Fruit fly (Drosophila melanogaster) whole organism, pupa: Measurements from ENCODE around the gene phr6-4.

ENCODE experiments used
- CG10348 ChIP-seq: fragments of 200-800 bp; sonication (Bioruptor generic); IDR thresholded peaks from 2 replicates; pipeline ENCODE4 v1.3.6; 2022; ENCODE audit warnings: missing biosample characterization, missing genetic modification characterization
- CG12605 ChIP-seq: fragments of 200-800 bp; sonication (Bioruptor generic); IDR thresholded peaks from 2 replicates; pipeline ENCODE4 v1.3.6; 2022; ENCODE audit warnings: missing biosample characterization, missing genetic modification characterization
- CG13204 ChIP-seq: fragments of 200-800 bp; sonication (Bioruptor generic); optimal IDR thresholded peaks from 2 replicates; lab custom pipeline; 2018; ENCODE audit warnings: missing biosample characterization, mild to moderate bottlenecking, missing genetic modification characterization, moderate library complexity
- CG14655 ChIP-seq: fragments of 200-800 bp; sonication (Bioruptor generic); optimal IDR thresholded peaks from 3 replicates; lab custom pipeline; 2017; ENCODE audit warnings: mild to moderate bottlenecking, missing biosample characterization, missing genetic modification reagents, missing genetic modification characterization
- CG15710 ChIP-seq: fragments of 200-800 bp; sonication (Bioruptor generic); optimal IDR thresholded peaks from 2 replicates; lab custom pipeline; 2018; ENCODE audit warnings: missing biosample characterization, mild to moderate bottlenecking, missing genetic modification characterization, moderate library complexity
- CG17806 ChIP-seq: fragments of 200-800 bp; sonication (Bioruptor generic); optimal IDR thresholded peaks from 2 replicates; lab custom pipeline; 2018; ENCODE audit warnings: missing biosample characterization, mild to moderate bottlenecking, missing genetic modification characterization, moderate library complexity
- CG32121 ChIP-seq: fragments of 200-800 bp; sonication (Bioruptor generic); IDR thresholded peaks from 2 replicates; pipeline ENCODE4 v1.3.6; 2022; ENCODE audit warnings: missing biosample characterization, missing genetic modification characterization
- CG34367 ChIP-seq: fragments of 200-800 bp; sonication (Bioruptor generic); optimal IDR thresholded peaks from 2 replicates; lab custom pipeline; 2018; ENCODE audit warnings: missing biosample characterization, mild to moderate bottlenecking, missing genetic modification characterization
- CG4496 ChIP-seq: fragments of 200-800 bp; sonication (Bioruptor generic); IDR thresholded peaks from 3 replicates; pipeline ENCODE4 v1.3.6; 2022; ENCODE audit warnings: missing biosample characterization, missing genetic modification characterization
- CG8159 ChIP-seq: fragments of 200-800 bp; sonication (Bioruptor generic); optimal IDR thresholded peaks from 3 replicates; lab custom pipeline; 2018; ENCODE audit warnings: missing biosample characterization, mild to moderate bottlenecking, missing genetic modification characterization, moderate library complexity
- CG8301 ChIP-seq: fragments of 200-800 bp; sonication (Bioruptor generic); optimal IDR thresholded peaks from 2 replicates; lab custom pipeline; 2018; ENCODE audit warnings: missing biosample characterization, mild to moderate bottlenecking, missing genetic modification characterization
- CG9948 ChIP-seq: fragments of 200-800 bp; sonication (Bioruptor generic); optimal IDR thresholded peaks from 2 replicates; lab custom pipeline; 2018; ENCODE audit warnings: missing biosample characterization, mild to moderate bottlenecking, missing genetic modification characterization, moderate library complexity
- D1 ChIP-seq: fragments of 200-800 bp; sonication (Bioruptor generic); optimal IDR thresholded peaks from 2 replicates; lab custom pipeline; 2018; ENCODE audit warnings: missing biosample characterization, mild to moderate bottlenecking, missing genetic modification characterization, moderate library complexity
- EcR ChIP-seq: fragments of 200-800 bp; sonication (Bioruptor generic); optimal IDR thresholded peaks from 3 replicates; lab custom pipeline; 2019; ENCODE audit warnings: missing biosample characterization, missing genetic modification characterization, mild to moderate bottlenecking, moderate library complexity, missing genetic modification reagents
- Ets98B ChIP-seq: fragments of 200-800 bp; sonication (Bioruptor generic); IDR thresholded peaks from 2 replicates; pipeline ENCODE4 v1.3.6; 2022; ENCODE audit warnings: missing biosample characterization, missing genetic modification characterization
- Pif1A ChIP-seq: fragments of 200-800 bp; sonication (Bioruptor generic); optimal IDR thresholded peaks from 3 replicates; lab custom pipeline; 2016; ENCODE audit warnings: missing biosample characterization, missing genetic modification characterization
- Pif1B ChIP-seq: fragments of 200-800 bp; sonication (Bioruptor generic); optimal IDR thresholded peaks from 3 replicates; lab custom pipeline; 2016; ENCODE audit warnings: missing biosample characterization, missing genetic modification characterization
- Snoo ChIP-seq: fragments of 200-800 bp; sonication (Bioruptor generic); optimal IDR thresholded peaks from 3 replicates; lab custom pipeline; 2017; ENCODE audit warnings: missing biosample characterization, mild to moderate bottlenecking, missing genetic modification characterization, inconsistent platforms
- fd96Ca ChIP-seq: fragments of 200-800 bp; sonication (Bioruptor generic); IDR thresholded peaks from 3 replicates; pipeline ENCODE4 v1.3.6; 2022; ENCODE audit warnings: missing biosample characterization, missing genetic modification characterization
- gl ChIP-seq: fragments of 200-800 bp; sonication (Bioruptor generic); optimal IDR thresholded peaks from 2 replicates; lab custom pipeline; 2018; ENCODE audit warnings: missing biosample characterization, mild to moderate bottlenecking, missing genetic modification characterization
- rn ChIP-seq: fragments of 200-800 bp; sonication (Bioruptor generic); IDR thresholded peaks from 2 replicates; pipeline ENCODE4 v1.3.6; 2022; ENCODE audit warnings: missing biosample characterization, missing genetic modification characterization

phr6-4 gene

DNA sequence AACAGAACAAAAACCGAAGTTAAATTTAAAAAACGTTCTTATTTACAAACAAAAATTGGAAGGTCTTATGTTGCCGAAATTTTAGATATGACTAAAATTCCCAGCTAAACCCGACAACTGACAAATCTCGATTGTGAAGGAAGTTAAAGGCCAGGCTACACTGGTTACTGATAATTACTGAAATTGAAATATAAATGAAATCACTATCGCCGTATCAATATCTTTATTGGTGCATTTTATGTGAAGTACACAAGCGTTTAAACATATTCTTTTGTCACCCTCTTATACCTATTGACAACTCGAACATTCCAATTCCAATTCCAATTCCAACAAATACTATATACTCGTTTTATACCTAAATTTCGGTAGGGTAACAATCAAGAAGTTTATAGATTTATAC lies 2.4 kb downstream of the phr6-4 start, which contains the start of gene CG17470:
CG17470 (minus strand) TSS at position 101 of the 400 bp plus-strand sequence.
- no peak for TF ChIP-seq CG15710 (tag; lab: Kevin White, UChicago)
- no peak for TF ChIP-seq CG10348
- TF ChIP-seq CG14655 (GFP tag; lab: Kevin White, UChicago): no peak
- no peak for TF ChIP-seq CG8159 (tag; lab: Kevin White, UChicago)
- TF ChIP-seq Ets98B (GFP tag; lab: Robert Waterston, UW): no peak
- no peak for TF ChIP-seq CG32121 (GFP tag; lab: Robert Waterston, UW)
- TF ChIP-seq CG34367 (tag; lab: Kevin White, UChicago): no peak
- no peak for TF ChIP-seq gl
- TF ChIP-seq CG13204: no peak
- no peak for TF ChIP-seq Snoo (tag; lab: Kevin White, UChicago)
- no peak for TF ChIP-seq D1 (tag; lab: Kevin White, UChicago)
- TF ChIP-seq CG17806: no peak
- TF ChIP-seq, all 21 proteins: peak for 0

DNA sequence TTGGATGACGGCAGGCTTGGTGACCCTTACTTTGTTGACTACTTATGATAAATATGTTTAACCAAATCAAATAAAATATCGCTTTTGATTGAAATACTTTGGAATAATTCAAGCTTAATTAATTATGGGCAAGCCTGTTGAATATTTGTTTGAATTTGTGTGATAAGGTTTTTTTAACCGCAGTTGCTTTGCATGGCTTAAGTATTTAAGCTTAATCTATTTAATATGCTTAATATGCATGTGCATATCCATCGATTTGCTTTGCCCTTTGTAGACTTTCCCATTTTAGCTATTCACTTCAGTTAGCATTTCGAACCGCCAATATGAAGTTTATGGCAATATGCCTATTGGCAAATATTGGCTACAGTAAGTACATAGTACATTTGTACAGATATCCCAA lies 5.0 kb downstream of the phr6-4 start, which contains the start of gene Sfp38D:
Sfp38D (plus strand) TSS at position 301 of the 400 bp plus-strand sequence.
- TF ChIP-seq EcR (no peak), CG8159 (tag; lab: Kevin White, UChicago) (no peak), gl (no peak), rn (GFP tag; lab: Robert Waterston, UW) (no peak), fd96Ca (no peak), Ets98B (GFP tag; lab: Robert Waterston, UW) (no peak), CG34367 (tag; lab: Kevin White, UChicago) (no peak), D1 (tag; lab: Kevin White, UChicago) (no peak), CG15710 (tag; lab: Kevin White, UChicago) (no peak), CG9948 (tag; lab: Kevin White, UChicago) (no peak)

DNA sequence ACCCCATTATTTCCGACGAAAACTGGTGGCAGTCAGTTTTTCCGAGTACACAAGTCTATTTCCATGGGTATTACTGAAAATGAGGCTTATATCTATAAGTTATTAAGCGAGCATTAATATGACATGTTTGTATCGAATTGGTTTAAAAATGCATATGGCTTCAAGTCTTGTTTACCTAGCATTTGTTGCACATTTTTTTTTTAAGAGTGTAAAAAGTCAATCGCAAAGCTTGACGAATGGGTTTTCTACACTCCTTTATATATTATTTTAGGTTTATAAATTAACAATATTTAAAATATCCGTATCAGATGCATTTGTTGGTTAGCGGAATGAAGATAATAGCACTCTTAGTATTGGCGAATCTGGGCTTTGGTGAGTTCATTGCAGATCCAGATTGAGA lies 5.8 kb downstream of the phr6-4 start, which contains the start of gene CG31680:
CG31680 (plus strand) TSS at position 301 of the 400 bp plus-strand sequence.
- TF ChIP-seq rn (GFP tag; lab: Robert Waterston, UW): no peak
- no peak for TF ChIP-seq CG10348
- TF ChIP-seq CG9948 (tag; lab: Kevin White, UChicago): no peak
- TF ChIP-seq CG12605 (GFP tag; lab: Robert Waterston, UW): no peak
- TF ChIP-seq CG15710 (tag; lab: Kevin White, UChicago): no peak
- no peak for TF ChIP-seq Snoo (tag; lab: Kevin White, UChicago)
- no peak for TF ChIP-seq CG4496 (GFP tag; lab: Robert Waterston, UW)
- no peak for TF ChIP-seq fd96Ca
- TF ChIP-seq CG14655 (GFP tag; lab: Kevin White, UChicago): no peak
- no peak for TF ChIP-seq CG17806
- no peak for TF ChIP-seq CG32121 (GFP tag; lab: Robert Waterston, UW)
- TF ChIP-seq CG8301 (tag; lab: Kevin White, UChicago): no peak
- no peak for TF ChIP-seq Ets98B (GFP tag; lab: Robert Waterston, UW)
- TF ChIP-seq Pif1A (GFP tag; lab: Kevin White, UChicago): no peak

DNA sequence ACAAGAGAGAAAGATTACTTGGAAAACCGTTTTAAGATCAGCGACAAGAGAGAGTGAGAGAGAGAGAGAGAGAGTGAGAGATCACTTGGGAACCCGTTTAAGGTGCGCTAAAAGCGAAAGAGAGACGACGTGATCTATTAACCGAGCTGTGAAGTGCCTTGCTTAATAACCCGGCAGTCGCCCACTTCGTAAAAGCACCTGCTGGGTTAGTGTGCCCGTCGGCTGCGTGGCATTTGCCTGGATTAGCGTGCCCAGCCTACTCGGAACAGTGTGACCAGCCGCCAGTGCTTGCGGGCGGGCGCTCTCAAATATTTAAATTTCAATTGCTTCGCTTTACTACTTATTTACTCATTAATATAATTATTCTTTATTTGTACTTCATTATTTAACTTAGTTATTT lies 7.2 kb downstream of the phr6-4 start:
- TF ChIP-seq CG8159 (tag; lab: Kevin White, UChicago) (peak; percentile 11), CG4496 (GFP tag; lab: Robert Waterston, UW) (peak; percentile 82; the same call in 2 of the 3 replicates), CG17806 (no peak), Ets98B (GFP tag; lab: Robert Waterston, UW) (0 out of 2 replicates have a peak, but pooled peaks have one; percentile 19)

DNA sequence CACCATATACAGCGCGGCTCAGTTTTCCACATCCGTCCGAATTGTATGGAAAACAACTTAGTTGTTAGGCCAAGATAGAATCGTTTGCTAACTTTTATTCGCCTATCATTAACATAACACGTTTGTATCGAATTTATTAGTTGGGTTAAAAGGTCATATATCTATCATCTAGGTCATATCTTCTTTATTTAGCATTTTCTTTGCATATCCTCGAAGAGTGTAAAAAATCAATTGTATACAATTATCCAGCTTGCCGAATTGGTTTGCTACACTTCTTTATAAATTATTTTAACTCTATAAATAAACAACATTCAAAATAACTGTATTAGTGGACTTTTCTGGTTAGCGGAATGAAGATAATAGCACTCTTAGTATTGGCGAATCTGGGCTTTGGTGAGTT lies 11.4 kb downstream of the phr6-4 start, which contains the start of gene CG17472:
CG17472 (plus strand) TSS at position 301 of the 400 bp plus-strand sequence.
- TF ChIP-seq CG8159 (tag; lab: Kevin White, UChicago) (no peak), CG15710 (tag; lab: Kevin White, UChicago) (no peak), CG8301 (tag; lab: Kevin White, UChicago) (no peak), CG17806 (no peak), CG32121 (GFP tag; lab: Robert Waterston, UW) (no peak), Pif1B (GFP tag; lab: Kevin White, UChicago) (no peak), CG34367 (tag; lab: Kevin White, UChicago) (no peak), CG13204 (no peak), Snoo (tag; lab: Kevin White, UChicago) (no peak), EcR (no peak), D1 (tag; lab: Kevin White, UChicago) (no peak), CG4496 (GFP tag; lab: Robert Waterston, UW) (no peak), gl (no peak), rn (GFP tag; lab: Robert Waterston, UW) (no peak), CG12605 (GFP tag; lab: Robert Waterston, UW) (no peak), CG9948 (tag; lab: Kevin White, UChicago) (no peak), CG10348 (no peak), Pif1A (GFP tag; lab: Kevin White, UChicago) (no peak), CG14655 (GFP tag; lab: Kevin White, UChicago) (no peak)
- TF ChIP-seq, all 21 proteins: peak for 0

DNA sequence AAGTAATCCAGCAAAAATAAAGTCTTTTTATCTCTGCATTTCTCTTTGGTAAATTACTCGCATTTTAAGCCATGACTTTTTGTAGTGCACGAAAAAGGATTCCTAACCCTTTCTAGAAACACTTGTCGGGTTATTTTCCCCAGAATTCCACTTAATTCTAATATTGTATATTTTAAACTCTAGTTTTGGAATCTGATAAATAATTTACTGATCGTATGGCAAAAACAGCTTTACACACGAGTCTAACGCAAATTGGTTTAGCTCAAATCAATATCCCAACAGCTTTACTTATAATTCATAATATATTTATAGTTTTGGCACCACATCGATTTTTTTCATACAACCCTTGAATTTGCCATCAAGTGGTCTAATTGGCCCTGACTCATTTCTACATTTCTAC lies 31.4 kb downstream of the phr6-4 start, which contains the start of gene CG15475:
CG15475 (plus strand) TSS at position 301 of the 400 bp plus-strand sequence.
- TF ChIP-seq rn (GFP tag; lab: Robert Waterston, UW): no peak
- no peak for TF ChIP-seq Snoo (tag; lab: Kevin White, UChicago)
- TF ChIP-seq CG32121 (GFP tag; lab: Robert Waterston, UW): no peak
- TF ChIP-seq Pif1B (GFP tag; lab: Kevin White, UChicago): no peak
- TF ChIP-seq fd96Ca: no peak
- no peak for TF ChIP-seq CG15710 (tag; lab: Kevin White, UChicago)
- TF ChIP-seq CG8159 (tag; lab: Kevin White, UChicago): no peak
- TF ChIP-seq EcR: no peak
- TF ChIP-seq CG17806: no peak
- TF ChIP-seq CG4496 (GFP tag; lab: Robert Waterston, UW): no peak
- TF ChIP-seq CG13204: no peak
- TF ChIP-seq CG10348: no peak
- no peak for TF ChIP-seq CG34367 (tag; lab: Kevin White, UChicago)
